Worm (Caenorhabditis elegans) whole organism, early embryonic: Measurements from ENCODE around the gene C41C4.9.

Experiments used
- aly-1 ChIP-seq: sonication (generic microtip); optimal IDR thresholded peaks from 2 replicates; lab custom pipeline; 2016; ENCODE audit warnings: missing genetic modification characterization, missing compliant biosample characterization
- ama-1 ChIP-seq: fragments of 150-350 bp; optimal IDR thresholded peaks from 2 replicates; lab custom pipeline; 2014
- ceh-13 ChIP-seq: fragments of 200-800 bp; sonication (Bioruptor generic); optimal IDR thresholded peaks from 2 replicates; lab custom pipeline; 2018; ENCODE audit warnings: mild to moderate bottlenecking, missing genetic modification characterization, missing compliant biosample characterization
- ceh-36 ChIP-seq: sonication (generic microtip); optimal IDR thresholded peaks from 2 replicates; lab custom pipeline; 2016; ENCODE audit warnings: missing genetic modification characterization, inconsistent platforms, missing compliant biosample characterization
- ets-7 ChIP-seq: sonication (generic microtip); optimal IDR thresholded peaks from 2 replicates; lab custom pipeline; 2016; ENCODE audit warnings: missing genotype, missing genetic modification characterization, missing compliant biosample characterization
- flt-1 ChIP-seq: fragments of 200-800 bp; sonication (Bioruptor generic); IDR thresholded peaks from 2 replicates; pipeline ENCODE4 v1.3.6; 2022; ENCODE audit warnings: missing genetic modification characterization, missing compliant biosample characterization
- hmg-4 ChIP-seq: fragments of 200-800 bp; sonication (Bioruptor generic); optimal IDR thresholded peaks from 2 replicates; lab custom pipeline; 2018; ENCODE audit warnings: mild to moderate bottlenecking, missing genetic modification characterization, missing compliant biosample characterization
- hnd-1 ChIP-seq: sonication (generic microtip); optimal IDR thresholded peaks from 2 replicates; lab custom pipeline; 2016; ENCODE audit warnings: missing genetic modification characterization, missing compliant biosample characterization
- pes-1 ChIP-seq: fragments of 200-800 bp; sonication (Bioruptor generic); IDR thresholded peaks from 2 replicates; pipeline ENCODE4 v1.3.6; 2022; ENCODE audit warnings: missing genetic modification reagents, missing genetic modification characterization, missing compliant biosample characterization
- sea-1 ChIP-seq: fragments of 200-800 bp; sonication (Bioruptor generic); conservative IDR thresholded peaks from 2 replicates; pipeline ENCODE4 v1.3.6; 2022; ENCODE audit warnings: missing genetic modification characterization, missing compliant biosample characterization
- tbx-11 ChIP-seq: fragments of 200-800 bp; sonication (Bioruptor generic); IDR thresholded peaks from 2 replicates; pipeline ENCODE4 v1.3.6; 2022; ENCODE audit warnings: missing genetic modification characterization, missing compliant biosample characterization
- tbx-37 ChIP-seq: fragments of 200-800 bp; sonication (Bioruptor generic); conservative IDR thresholded peaks from 2 replicates; pipeline ENCODE4 v1.3.6; 2022; ENCODE audit warnings: missing genetic modification reagents, missing genetic modification characterization, missing compliant biosample characterization

- no peak for TF ChIP-seq aly-1 (tag; lab: Kevin White, UChicago)
- no peak for TF ChIP-seq sea-1 (GFP tag; lab: Robert Waterston, UW)
- TF ChIP-seq ama-1 (lab: Kevin White, UChicago): no peak
- no peak for TF ChIP-seq tbx-11
- TF ChIP-seq flt-1 (GFP tag; lab: Robert Waterston, UW): no peak
- no peak for TF ChIP-seq ceh-36
- no peak for TF ChIP-seq pes-1
- TF ChIP-seq ets-7: no peak
- TF ChIP-seq tbx-37 (GFP tag; lab: Robert Waterston, UW): no peak
- TF ChIP-seq hmg-4 (GFP tag; lab: Kevin White, UChicago): no peak
- no peak for TF ChIP-seq ceh-13 (GFP tag; lab: Kevin White, UChicago)
- TF ChIP-seq hnd-1 (tag; lab: Kevin White, UChicago): no peak
These were observed 36.0 kb downstream of the C41C4.9 start, which contains the start of the genes ints-11 and rpl-10 for ce11 chrII:8143278-8143931.
